Worm (Caenorhabditis elegans) whole organism, L4/young adult: ENCODE data around the gene ral-1.

Experiments used
- W03F9.2 ChIP-seq: fragments of 150-350 bp; optimal IDR thresholded peaks from 2 replicates; lab custom pipeline; 2014; ENCODE audit warnings: missing biosample characterization, missing genetic modification characterization
- dao-5 ChIP-seq: sonication (generic microtip); optimal IDR thresholded peaks from 2 replicates; lab custom pipeline; 2016; ENCODE audit warnings: missing genotype, missing genetic modification characterization, moderate library complexity, missing compliant biosample characterization
- him-1 ChIP-seq: sonication (generic microtip); optimal IDR thresholded peaks from 2 replicates; lab custom pipeline; 2016; ENCODE audit warnings: missing genotype, missing genetic modification reagents, missing genetic modification characterization, missing compliant biosample characterization

- TF ChIP-seq dao-5 (tag; lab: Kevin White, UChicago) (no peak), him-1 (no peak), W03F9.2 (no peak)
Observed at ce11 chrIII:3349061-3349460, 38.0 kb downstream of the ral-1 start.
